Worm (Caenorhabditis elegans) whole organism, young adult: ENCODE results near the gene F20D6.12.

Experiments used
- K12H6.12 ChIP-seq: fragments of 200-800 bp; sonication (Bioruptor generic); optimal IDR thresholded peaks from 2 replicates; lab custom pipeline; 2018; ENCODE audit warnings: mild to moderate bottlenecking, missing genetic modification characterization, missing compliant biosample characterization
- dpff-1 ChIP-seq: sonication (generic microtip); optimal IDR thresholded peaks from 2 replicates; lab custom pipeline; 2017; ENCODE audit warnings: mild to moderate bottlenecking, missing genetic modification characterization, missing compliant biosample characterization
- somi-1 ChIP-seq: fragments of 200-800 bp; sonication (Bioruptor generic); optimal IDR thresholded peaks from 2 replicates; lab custom pipeline; 2018; ENCODE audit warnings: mild to moderate bottlenecking, missing genetic modification characterization, missing compliant biosample characterization

DNA sequence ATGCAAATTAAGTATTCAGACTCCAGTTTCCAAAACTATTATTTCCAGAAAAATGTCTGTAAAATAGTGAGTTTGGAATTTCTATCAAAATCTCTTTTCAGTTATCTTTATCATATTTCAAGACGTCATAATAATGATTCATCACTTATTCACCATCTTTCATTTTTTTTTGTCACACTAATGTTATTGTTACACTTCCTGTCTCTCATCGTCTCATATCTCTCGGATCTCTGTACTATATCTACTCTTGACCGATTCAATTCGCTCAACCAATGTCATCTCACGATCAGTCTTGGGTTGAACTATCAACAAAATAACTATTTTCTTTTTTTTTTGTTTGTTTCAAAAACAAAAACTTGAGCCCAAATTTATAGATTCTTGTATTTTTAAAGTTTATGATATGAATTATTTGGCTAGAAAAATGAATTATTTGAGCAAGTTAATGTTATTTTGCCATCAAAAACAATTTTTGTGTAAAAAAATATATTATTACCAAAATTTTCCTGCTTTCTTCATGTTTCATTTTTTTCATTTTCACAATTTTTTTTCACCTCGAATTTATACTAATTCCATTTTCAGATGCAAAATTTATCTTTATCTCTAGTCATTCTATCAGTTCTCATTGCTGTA is 11.4 kb upstream of the F20D6.12 start, which contains the start of gene cri-2:
- TF ChIP-seq K12H6.12 (tag; lab: Kevin White, UChicago) (no peak), somi-1 (no peak), dpff-1 (tag; lab: Kevin White, UChicago) (no peak)
